Fruit fly (Drosophila melanogaster): ENCODE data around the gene CG7536.

Gene CG7536

dm6 chrX:18085470-18085797 is 2.9 kb downstream of the CG7536 start, which contains the start of gene Ada3 (continued):
- peak; percentile 35 for TF ChIP-seq Blimp-1 (GFP tag; optimal IDR thresholded peaks at IDR 0.05)
- peak; percentile 81 for TF ChIP-seq OdsH (GFP tag; optimal IDR thresholded peaks at IDR 0.05)
- TF ChIP-seq achi (GFP tag; optimal IDR thresholded peaks at IDR 0.05): peak; percentile 78
- TF ChIP-seq dac (GFP tag; optimal IDR thresholded peaks at IDR 0.05): peak; percentile 63
- peak; percentile 80 for TF ChIP-seq Eip75B (GFP tag; optimal IDR thresholded peaks at IDR 0.05)
- TF ChIP-seq Ets21C (GFP tag; optimal IDR thresholded peaks at IDR 0.05): peak; percentile 80
- TF ChIP-seq CG10669 (GFP tag; optimal IDR thresholded peaks at IDR 0.05): peak; percentile 74
- peak; percentile 60 for TF ChIP-seq Eip93F (GFP tag; optimal IDR thresholded peaks at IDR 0.05)
- peak; percentile 66 for TF ChIP-seq Sox15 (GFP tag; optimal IDR thresholded peaks at IDR 0.05)
- peak; percentile 55 for TF ChIP-seq fd85E (GFP tag; optimal IDR thresholded peaks at IDR 0.05)
- peak; percentile 66 for TF ChIP-seq fd59A (GFP tag; optimal IDR thresholded peaks at IDR 0.05)
- peak; percentile 89 for TF ChIP-seq svp (GFP tag)
- peak; percentile 78 for TF ChIP-seq topi (GFP tag; optimal IDR thresholded peaks at IDR 0.05)
- peak; percentile 74 for TF ChIP-seq CG6163 (GFP tag; IDR thresholded peaks at IDR 0.05)
- TF ChIP-seq CG32006 (GFP tag; optimal IDR thresholded peaks at IDR 0.05): peak; percentile 77
- TF ChIP-seq fkh (GFP tag; optimal IDR thresholded peaks at IDR 0.05): peak; percentile 44
- TF ChIP-seq esn (GFP tag; optimal IDR thresholded peaks at IDR 0.05): peak; percentile 82
- peak; percentile 64 for TF ChIP-seq Lpt (GFP tag; optimal IDR thresholded peaks at IDR 0.05)
- TF ChIP-seq CG6854 (GFP tag; optimal IDR thresholded peaks at IDR 0.05): no peak
- TF ChIP-seq pdm3 (GFP tag; optimal IDR thresholded peaks at IDR 0.05): peak; percentile 86
- no peak for TF ChIP-seq CG15336 (GFP tag; IDR thresholded peaks at IDR 0.05)
- TF ChIP-seq Sox102F (GFP tag; optimal IDR thresholded peaks at IDR 0.05): peak; percentile 65
- peak; percentile 92 for TF ChIP-seq Eip78C (GFP tag)
- 0 out of 2 replicates have a peak, but pooled peaks have one; percentile 38 for TF ChIP-seq Gug (GFP tag; IDR thresholded peaks at IDR 0.05)
- TF ChIP-seq CG34406 (GFP tag; optimal IDR thresholded peaks at IDR 0.05): peak; percentile 69
- peak; percentile 75 for TF ChIP-seq Hr4 (GFP tag; optimal IDR thresholded peaks at IDR 0.05)
- peak; percentile 86 for TF ChIP-seq Met (GFP tag; optimal IDR thresholded peaks at IDR 0.05)
- TF ChIP-seq CG4318 (GFP tag; optimal IDR thresholded peaks at IDR 0.05): peak; percentile 64
- peak; percentile 78 for TF ChIP-seq CG3919 (GFP tag; optimal IDR thresholded peaks at IDR 0.05)
- TF ChIP-seq Sox14 (GFP tag; optimal IDR thresholded peaks at IDR 0.05): peak; percentile 88
- TF ChIP-seq acj6 (GFP tag; optimal IDR thresholded peaks at IDR 0.05): peak; percentile 79
- TF ChIP-seq dsx (GFP tag; optimal IDR thresholded peaks at IDR 0.05; ENCODE audit: poor library complexity, severe bottlenecking): peak; percentile 46
- TF ChIP-seq CG6808 (GFP tag; optimal IDR thresholded peaks at IDR 0.05): peak; percentile 61
- TF ChIP-seq spab (GFP tag; optimal IDR thresholded peaks at IDR 0.05): peak; percentile 26
- TF ChIP-seq Ets96B (tag; optimal IDR thresholded peaks at IDR 0.05): peak; percentile 75
- TF ChIP-seq lz (GFP tag; optimal IDR thresholded peaks at IDR 0.05): peak; percentile 85
- peak; percentile 83 for TF ChIP-seq Hr39 (GFP tag; optimal IDR thresholded peaks at IDR 0.05)
- TF ChIP-seq CG11294 (GFP tag; IDR thresholded peaks at IDR 0.05): peak; percentile 55; the same call in 1 of the 2 replicates
- peak; percentile 69 for TF ChIP-seq vri (GFP tag; optimal IDR thresholded peaks at IDR 0.05)
- peak; percentile 70; the same call in 2 of the 3 replicates for TF ChIP-seq eg (GFP tag; IDR thresholded peaks at IDR 0.05)

DNA sequence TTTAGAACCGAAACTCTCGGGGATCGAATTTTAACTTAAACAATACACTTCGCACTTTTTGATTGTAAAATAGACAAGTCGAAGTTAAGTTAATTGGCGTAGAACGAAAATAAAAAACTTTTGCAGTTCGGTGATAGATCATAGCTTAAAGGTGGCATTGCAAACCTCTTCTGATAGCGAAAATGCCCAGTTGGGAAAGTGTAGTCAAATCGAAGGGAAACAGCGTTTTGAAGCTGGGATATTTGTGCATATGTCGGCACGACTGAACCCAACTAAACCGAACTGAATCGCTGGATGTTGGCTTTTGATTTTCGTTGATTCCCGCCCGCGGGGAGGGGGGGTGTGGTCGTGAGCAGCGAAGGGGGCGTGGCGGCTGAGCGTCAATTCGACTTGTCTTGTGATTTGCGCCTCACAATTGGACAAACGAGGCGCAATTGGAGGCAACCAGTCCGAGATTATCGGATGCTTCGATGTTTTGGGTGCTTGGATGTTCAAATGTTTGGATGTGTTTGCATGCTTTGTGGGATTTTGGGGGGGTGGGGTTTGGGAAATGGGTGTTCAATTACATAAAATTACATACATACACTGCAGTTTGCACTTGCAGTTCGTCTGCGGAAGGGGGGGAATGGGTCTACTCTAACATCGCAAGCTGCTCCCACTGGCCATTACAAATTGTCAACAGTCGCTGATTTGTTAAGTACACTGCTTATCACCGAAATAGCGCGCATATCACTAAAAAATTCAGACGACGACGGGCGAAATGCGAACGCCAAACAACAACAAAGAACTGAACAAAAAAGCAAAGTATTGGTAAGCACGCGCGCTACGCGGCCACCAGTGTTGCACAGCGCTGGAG is 3.5 kb downstream of the CG7536 start:
- peak; percentile 18 for TF ChIP-seq Hr39 (GFP tag; optimal IDR thresholded peaks at IDR 0.05)
- TF ChIP-seq svp (GFP tag): peak; percentile 45
- TF ChIP-seq Sox15 (GFP tag; optimal IDR thresholded peaks at IDR 0.05): no peak
- TF ChIP-seq pdm3 (GFP tag; optimal IDR thresholded peaks at IDR 0.05): no peak
- TF ChIP-seq esn (GFP tag; optimal IDR thresholded peaks at IDR 0.05): no peak
- no peak for TF ChIP-seq Blimp-1 (GFP tag; optimal IDR thresholded peaks at IDR 0.05)
- no peak for TF ChIP-seq Gug (GFP tag; IDR thresholded peaks at IDR 0.05)
- no peak for TF ChIP-seq Sox14 (GFP tag; optimal IDR thresholded peaks at IDR 0.05)
- TF ChIP-seq CG4318 (GFP tag; optimal IDR thresholded peaks at IDR 0.05): no peak
- TF ChIP-seq fd59A (GFP tag; optimal IDR thresholded peaks at IDR 0.05): no peak
- TF ChIP-seq CG3032 (tag; optimal IDR thresholded peaks at IDR 0.05): no peak
- no peak for TF ChIP-seq CG15336 (GFP tag; IDR thresholded peaks at IDR 0.05)
- TF ChIP-seq cyc (GFP tag; optimal IDR thresholded peaks at IDR 0.05): no peak
- TF ChIP-seq CG8119 (GFP tag; IDR thresholded peaks at IDR 0.05): no peak
- TF ChIP-seq Eip78C (GFP tag): peak; percentile 49
- no peak for TF ChIP-seq Lpt (GFP tag; optimal IDR thresholded peaks at IDR 0.05)
- TF ChIP-seq Eip75B (GFP tag; optimal IDR thresholded peaks at IDR 0.05): no peak
- no peak for TF ChIP-seq eg (GFP tag; IDR thresholded peaks at IDR 0.05)
- peak; percentile 3 for TF ChIP-seq lz (GFP tag; optimal IDR thresholded peaks at IDR 0.05)
- TF ChIP-seq CG10669 (GFP tag; optimal IDR thresholded peaks at IDR 0.05): peak; percentile 11
